Worm (Caenorhabditis elegans) whole organism, late embryonic: Measurements from ENCODE around the gene gcy-37.

Experiments used
- ama-1 ChIP-seq: fragments of 150-350 bp; optimal IDR thresholded peaks from 2 replicates; lab custom pipeline; 2014
- ceh-19 ChIP-seq: fragments of 200-800 bp; sonication (Bioruptor generic); optimal IDR thresholded peaks from 2 replicates; lab custom pipeline; 2018; ENCODE audit warnings: mild to moderate bottlenecking, missing genetic modification characterization, missing compliant biosample characterization
- ceh-30 ChIP-seq: fragments of 150-350 bp; optimal IDR thresholded peaks from 2 replicates; lab custom pipeline; 2014; ENCODE audit warnings: missing biosample characterization, missing genetic modification characterization
- npax-4 ChIP-seq: sonication (generic microtip); optimal IDR thresholded peaks from 2 replicates; lab custom pipeline; 2016; ENCODE audit warnings: missing genetic modification characterization, missing compliant biosample characterization
- pha-4 ChIP-seq: fragments of 150-350 bp; optimal IDR thresholded peaks from 2 replicates; lab custom pipeline; 2018; ENCODE audit warnings: missing biosample characterization, missing genetic modification reagents, missing genetic modification characterization
- rnt-1 ChIP-seq: sonication (generic microtip); optimal IDR thresholded peaks from 2 replicates; lab custom pipeline; 2016; ENCODE audit warnings: missing genetic modification characterization, missing compliant biosample characterization
- sox-4 ChIP-seq: sonication (generic microtip); optimal IDR thresholded peaks from 2 replicates; lab custom pipeline; 2017; ENCODE audit warnings: mild to moderate bottlenecking, missing genetic modification characterization, inconsistent platforms, missing compliant biosample characterization
- unc-42 ChIP-seq: sonication (generic microtip); optimal IDR thresholded peaks from 2 replicates; lab custom pipeline; 2016; ENCODE audit warnings: missing genotype, missing genetic modification characterization, missing compliant biosample characterization
- unc-86 ChIP-seq: sonication (generic microtip); optimal IDR thresholded peaks from 2 replicates; lab custom pipeline; 2016; ENCODE audit warnings: missing genetic modification characterization, missing compliant biosample characterization

- no peak for TF ChIP-seq unc-86 (tag; lab: Kevin White, UChicago)
- TF ChIP-seq ceh-30 (tag; lab: Kevin White, UChicago): no peak
- no peak for TF ChIP-seq pha-4 (tag; lab: Kevin White, UChicago)
- TF ChIP-seq rnt-1: no peak
- TF ChIP-seq sox-4: no peak
- TF ChIP-seq unc-42 (tag; lab: Kevin White, UChicago): no peak
- no peak for TF ChIP-seq ceh-19 (GFP tag; lab: Kevin White, UChicago)
- TF ChIP-seq ama-1 (lab: Kevin White, UChicago): no peak
- no peak for TF ChIP-seq npax-4 (tag; lab: Kevin White, UChicago)
Observed at ce11 chrIV:2193037-2193436, 34.1 kb upstream of the gcy-37 start.
